Worm (Caenorhabditis elegans) whole organism, mixed stage, embryonic: ENCODE measurements around the gene aakb-1.

Source experiments
- M03D4.4 ChIP-seq: sonication (generic microtip); optimal IDR thresholded peaks from 2 replicates; lab custom pipeline; 2017; ENCODE audit warnings: mild to moderate bottlenecking, missing genetic modification characterization, missing compliant biosample characterization
- blmp-1 ChIP-seq: fragments of 150-350 bp; optimal IDR thresholded peaks from 2 replicates; lab custom pipeline; 2014; ENCODE audit warnings: missing biosample characterization, missing genetic modification characterization
- ceh-39 ChIP-seq: fragments of 150-350 bp; optimal IDR thresholded peaks from 2 replicates; lab custom pipeline; 2014; ENCODE audit warnings: missing biosample characterization, missing genetic modification characterization
- ceh-43 ChIP-seq: fragments of 200-800 bp; sonication (Bioruptor generic); optimal IDR thresholded peaks from 2 replicates; lab custom pipeline; 2018; ENCODE audit warnings: mild to moderate bottlenecking, missing genetic modification characterization, moderate library complexity, missing compliant biosample characterization
- ceh-83 ChIP-seq: fragments of 200-800 bp; sonication (Bioruptor generic); optimal IDR thresholded peaks from 2 replicates; lab custom pipeline; 2018; ENCODE audit warnings: mild to moderate bottlenecking, missing genetic modification characterization, missing compliant biosample characterization
- ces-1 ChIP-seq: fragments of 150-350 bp; optimal IDR thresholded peaks from 2 replicates; lab custom pipeline; 2014; ENCODE audit warnings: missing biosample characterization, missing genetic modification reagents, missing genetic modification characterization
- cnd-1 ChIP-seq: fragments of 200-800 bp; sonication (Bioruptor generic); optimal IDR thresholded peaks from 2 replicates; lab custom pipeline; 2018; ENCODE audit warnings: mild to moderate bottlenecking, missing genetic modification characterization, missing compliant biosample characterization
- drap-1 ChIP-seq: fragments of 200-800 bp; sonication (Bioruptor generic); optimal IDR thresholded peaks from 3 replicates; lab custom pipeline; 2018; ENCODE audit warnings: mild to moderate bottlenecking, missing genetic modification characterization, missing compliant biosample characterization
- elt-1 ChIP-seq: sonication (generic microtip); optimal IDR thresholded peaks from 2 replicates; lab custom pipeline; 2017; ENCODE audit warnings: missing genetic modification characterization, mild to moderate bottlenecking, missing compliant biosample characterization, antibody characterized with exemption, moderate library complexity, borderline replicate concordance; ENCODE audit not compliant: insufficient read depth
- elt-3 ChIP-seq: fragments of 150-350 bp; optimal IDR thresholded peaks from 2 replicates; lab custom pipeline; 2014; ENCODE audit warnings: missing biosample characterization, missing genetic modification characterization
- flh-1 ChIP-seq: fragments of 200-800 bp; sonication (Bioruptor generic); optimal IDR thresholded peaks from 2 replicates; lab custom pipeline; 2018; ENCODE audit warnings: mild to moderate bottlenecking, missing genetic modification characterization, moderate library complexity, missing compliant biosample characterization
- ham-2 ChIP-seq: fragments of 200-800 bp; sonication (Bioruptor generic); optimal IDR thresholded peaks from 2 replicates; lab custom pipeline; 2018; ENCODE audit warnings: mild to moderate bottlenecking, missing genetic modification characterization, missing compliant biosample characterization
- hlh-1 ChIP-seq: fragments of 150-350 bp; optimal IDR thresholded peaks from 2 replicates; lab custom pipeline; 2014; ENCODE audit warnings: missing biosample characterization, missing genetic modification reagents, missing genetic modification characterization
- lin-13 ChIP-seq: fragments of 150-350 bp; optimal IDR thresholded peaks from 2 replicates; lab custom pipeline; 2014; ENCODE audit warnings: missing biosample characterization, missing genetic modification characterization
- lin-32 ChIP-seq: fragments of 200-800 bp; sonication (Bioruptor generic); optimal IDR thresholded peaks from 2 replicates; lab custom pipeline; 2018; ENCODE audit warnings: mild to moderate bottlenecking, missing genetic modification characterization, missing compliant biosample characterization
- lsy-2 ChIP-seq: fragments of 150-350 bp; optimal IDR thresholded peaks from 2 replicates; lab custom pipeline; 2014; ENCODE audit warnings: missing biosample characterization, missing genetic modification characterization
- mab-5 ChIP-seq: fragments of 150-350 bp; optimal IDR thresholded peaks from 2 replicates; lab custom pipeline; 2014; ENCODE audit warnings: missing biosample characterization, missing genetic modification characterization
- mep-1 ChIP-seq: fragments of 150-350 bp; optimal IDR thresholded peaks from 2 replicates; lab custom pipeline; 2017; ENCODE audit warnings: missing biosample characterization, missing genetic modification reagents, missing genetic modification characterization, inconsistent platforms
- mls-2 ChIP-seq: sonication (generic microtip); optimal IDR thresholded peaks from 2 replicates; lab custom pipeline; 2016; ENCODE audit warnings: mild to moderate bottlenecking, missing genetic modification characterization, moderate library complexity, missing compliant biosample characterization
- nhr-12 ChIP-seq: fragments of 150-350 bp; optimal IDR thresholded peaks from 2 replicates; lab custom pipeline; 2014; ENCODE audit warnings: missing biosample characterization, missing genetic modification characterization
- nhr-2 ChIP-seq: fragments of 150-350 bp; optimal IDR thresholded peaks from 2 replicates; lab custom pipeline; 2014; ENCODE audit warnings: missing biosample characterization, missing genetic modification characterization
- nhr-237 ChIP-seq: fragments of 150-350 bp; optimal IDR thresholded peaks from 2 replicates; lab custom pipeline; 2014; ENCODE audit warnings: missing biosample characterization, missing genetic modification characterization
- nhr-76 ChIP-seq: sonication (generic microtip); optimal IDR thresholded peaks from 2 replicates; lab custom pipeline; 2017; ENCODE audit warnings: missing biosample characterization, missing genetic modification characterization
- pha-4 ChIP-seq: fragments of 150-350 bp; optimal IDR thresholded peaks from 2 replicates; lab custom pipeline; 2018; ENCODE audit warnings: missing biosample characterization, missing genetic modification reagents, missing genetic modification characterization
- snpc-4 ChIP-seq: fragments of 150-350 bp; optimal IDR thresholded peaks from 2 replicates; lab custom pipeline; 2014; ENCODE audit warnings: missing biosample characterization, missing genetic modification characterization
- sptf-1 ChIP-seq: sonication (generic microtip); optimal IDR thresholded peaks from 2 replicates; lab custom pipeline; 2017; ENCODE audit warnings: mild to moderate bottlenecking, missing genetic modification characterization, moderate library complexity, missing compliant biosample characterization
- tbx-8 ChIP-seq: fragments of 200-800 bp; sonication (Bioruptor generic); optimal IDR thresholded peaks from 2 replicates; lab custom pipeline; 2018; ENCODE audit warnings: mild to moderate bottlenecking, missing genetic modification characterization, moderate library complexity, missing compliant biosample characterization
- unc-39 ChIP-seq: fragments of 150-350 bp; optimal IDR thresholded peaks from 2 replicates; lab custom pipeline; 2014; ENCODE audit warnings: missing biosample characterization, missing genetic modification characterization
- unc-62 ChIP-seq: fragments of 150-350 bp; optimal IDR thresholded peaks from 2 replicates; lab custom pipeline; 2014; ENCODE audit warnings: missing biosample characterization, missing genetic modification reagents, missing genetic modification characterization
- ztf-11 ChIP-seq: fragments of 150-350 bp; optimal IDR thresholded peaks from 2 replicates; lab custom pipeline; 2014; ENCODE audit warnings: missing biosample characterization, missing genetic modification characterization

Gene aakb-1

ce11 chrX:13755469-13755868 lies at the start of gene aakb-1:
aakb-1 (plus strand) TSS chrX:13755769.
- TF ChIP-seq nhr-2 (tag; lab: Kevin White, UChicago) (no peak), mls-2 (tag; lab: Kevin White, UChicago) (no peak), mep-1 (tag; lab: Kevin White, UChicago) (no peak), ceh-39 (no peak), ces-1 (GFP tag; lab: Kevin White, UChicago) (no peak), hlh-1 (tag; lab: Kevin White, UChicago) (no peak), elt-1 (no peak), ztf-11 (tag; lab: Kevin White, UChicago) (no peak), blmp-1 (tag; lab: Kevin White, UChicago) (no peak)
- TF ChIP-seq, all 35 proteins: peak for 0

ce11 chrX:13706607-13707006 lies 49.0 kb upstream of the aakb-1 start, which contains the start of gene K02D3.1:
K02D3.1 (plus strand) TSS chrX:13706907.
- TF ChIP-seq pha-4 (tag; lab: Kevin White, UChicago) (no peak), M03D4.4 (tag; lab: Kevin White, UChicago) (no peak), drap-1 (GFP tag; lab: Kevin White, UChicago) (no peak), lin-13 (tag; lab: Kevin White, UChicago) (no peak)

ce11 chrX:13709060-13709459 lies 46.5 kb upstream of the aakb-1 start:
- TF ChIP-seq unc-39 (tag; lab: Kevin White, UChicago) (no peak), mab-5 (tag; lab: Kevin White, UChicago) (no peak), cnd-1 (tag; lab: Kevin White, UChicago) (no peak), mep-1 (tag; lab: Kevin White, UChicago) (no peak), sptf-1 (tag; lab: Kevin White, UChicago) (no peak)

- no peak for TF ChIP-seq ham-2 (GFP tag; lab: Kevin White, UChicago)
- TF ChIP-seq mls-2 (tag; lab: Kevin White, UChicago) = no peak
- no peak for TF ChIP-seq nhr-12 (tag; lab: Kevin White, UChicago)
- no peak for TF ChIP-seq lin-32 (GFP tag; lab: Kevin White, UChicago)
- no peak for TF ChIP-seq elt-1
- TF ChIP-seq lsy-2 (tag; lab: Kevin White, UChicago) = no peak
- no peak for TF ChIP-seq unc-62
- TF ChIP-seq cnd-1 (tag; lab: Kevin White, UChicago) = no peak
- no peak for TF ChIP-seq ceh-83 (GFP tag; lab: Kevin White, UChicago)
- no peak for TF ChIP-seq ceh-43 (GFP tag; lab: Kevin White, UChicago)
- TF ChIP-seq elt-3 = no peak
- no peak for TF ChIP-seq ztf-11 (tag; lab: Kevin White, UChicago)
- no peak for TF ChIP-seq snpc-4 (tag; lab: Kevin White, UChicago)
- TF ChIP-seq nhr-76 = no peak
- TF ChIP-seq, all 35 proteins: peak for 0
Observed at ce11 chrX:13711909-13712308, 43.7 kb upstream of the aakb-1 start, which contains the start of gene K02D3.2. K02D3.2 (minus strand) TSS chrX:13712009.

- no peak for TF ChIP-seq nhr-76
- no peak for TF ChIP-seq elt-1
- no peak for TF ChIP-seq tbx-8 (GFP tag; lab: Kevin White, UChicago)
- TF ChIP-seq nhr-237 (tag; lab: Kevin White, UChicago) = no peak
- TF ChIP-seq ceh-39 = no peak
- TF ChIP-seq pha-4 (tag; lab: Kevin White, UChicago) = no peak
- no peak for TF ChIP-seq sptf-1 (tag; lab: Kevin White, UChicago)
- TF ChIP-seq mab-5 (tag; lab: Kevin White, UChicago) = no peak
- TF ChIP-seq cnd-1 (tag; lab: Kevin White, UChicago) = no peak
- no peak for TF ChIP-seq snpc-4 (tag; lab: Kevin White, UChicago)
- TF ChIP-seq hlh-1 (tag; lab: Kevin White, UChicago) = no peak
- TF ChIP-seq lsy-2 (tag; lab: Kevin White, UChicago) = no peak
- TF ChIP-seq ceh-43 (GFP tag; lab: Kevin White, UChicago) = no peak
- no peak for TF ChIP-seq flh-1 (GFP tag; lab: Kevin White, UChicago)
- TF ChIP-seq blmp-1 (tag; lab: Kevin White, UChicago) = no peak
- no peak for TF ChIP-seq nhr-2 (tag; lab: Kevin White, UChicago)
- no peak for TF ChIP-seq drap-1 (GFP tag; lab: Kevin White, UChicago)
Observed at ce11 chrX:13712992-13713391, 42.6 kb upstream of the aakb-1 start.
